Fruit fly (Drosophila melanogaster) whole organism, embryonic: ENCODE measurements around the gene gry.

Experiments used
- CG1024 ChIP-seq: fragments of 200-800 bp; sonication (Bioruptor generic); IDR thresholded peaks from 2 replicates; pipeline ENCODE4 v1.3.6; 2022; ENCODE audit warnings: missing biosample characterization, missing genetic modification characterization
- CG10267 ChIP-seq: fragments of 200-800 bp; sonication (Bioruptor generic); optimal IDR thresholded peaks from 2 replicates; lab custom pipeline; 2018; ENCODE audit warnings: missing biosample characterization, mild to moderate bottlenecking, missing genetic modification characterization, moderate library complexity
- CG1529 ChIP-seq: fragments of 200-800 bp; sonication (Bioruptor generic); optimal IDR thresholded peaks from 3 replicates; lab custom pipeline; 2018; ENCODE audit warnings: missing biosample characterization, missing genetic modification characterization
- CG1647 ChIP-seq: fragments of 200-800 bp; sonication (Bioruptor generic); optimal IDR thresholded peaks from 3 replicates; lab custom pipeline; 2016; ENCODE audit warnings: missing biosample characterization, missing genetic modification characterization
- CG31388 ChIP-seq: fragments of 200-800 bp; sonication (Bioruptor generic); optimal IDR thresholded peaks from 2 replicates; lab custom pipeline; 2016; ENCODE audit warnings: missing biosample characterization, missing genetic modification characterization
- CG6175 ChIP-seq: fragments of 200-800 bp; sonication (Bioruptor generic); IDR thresholded peaks from 3 replicates; pipeline ENCODE4 v1.3.6; 2022; ENCODE audit warnings: missing biosample characterization, missing genetic modification characterization
- Dref ChIP-seq: fragments of 200-800 bp; sonication (Bioruptor generic); IDR thresholded peaks from 2 replicates; pipeline ENCODE4 v1.3.6; 2022; ENCODE audit warnings: missing biosample characterization, missing genetic modification characterization
- Fer2 ChIP-seq: fragments of 200-800 bp; sonication (Bioruptor generic); optimal IDR thresholded peaks from 2 replicates; lab custom pipeline; 2018; ENCODE audit warnings: missing biosample characterization, mild to moderate bottlenecking, missing genetic modification characterization, moderate library complexity
- Stat92E ChIP-seq, 3 experiments: fragments of >200 bp in 2 of 3; fragments of 200-800 bp in 1 of 3; sonication (Bioruptor generic) in 1 of 3; optimal IDR thresholded peaks; 2 replicates each; lab custom pipeline; 2017 to 2019; ENCODE audit warnings: missing biosample characterization in 3 of 3, missing genetic modification characterization in 3 of 3, mild to moderate bottlenecking in 1 of 3, moderate library complexity in 1 of 3
- ara ChIP-seq: fragments of 200-800 bp; sonication (Bioruptor generic); IDR thresholded peaks from 2 replicates; pipeline ENCODE4 v1.3.6; 2022; ENCODE audit warnings: missing biosample characterization, missing genetic modification characterization

DNA sequence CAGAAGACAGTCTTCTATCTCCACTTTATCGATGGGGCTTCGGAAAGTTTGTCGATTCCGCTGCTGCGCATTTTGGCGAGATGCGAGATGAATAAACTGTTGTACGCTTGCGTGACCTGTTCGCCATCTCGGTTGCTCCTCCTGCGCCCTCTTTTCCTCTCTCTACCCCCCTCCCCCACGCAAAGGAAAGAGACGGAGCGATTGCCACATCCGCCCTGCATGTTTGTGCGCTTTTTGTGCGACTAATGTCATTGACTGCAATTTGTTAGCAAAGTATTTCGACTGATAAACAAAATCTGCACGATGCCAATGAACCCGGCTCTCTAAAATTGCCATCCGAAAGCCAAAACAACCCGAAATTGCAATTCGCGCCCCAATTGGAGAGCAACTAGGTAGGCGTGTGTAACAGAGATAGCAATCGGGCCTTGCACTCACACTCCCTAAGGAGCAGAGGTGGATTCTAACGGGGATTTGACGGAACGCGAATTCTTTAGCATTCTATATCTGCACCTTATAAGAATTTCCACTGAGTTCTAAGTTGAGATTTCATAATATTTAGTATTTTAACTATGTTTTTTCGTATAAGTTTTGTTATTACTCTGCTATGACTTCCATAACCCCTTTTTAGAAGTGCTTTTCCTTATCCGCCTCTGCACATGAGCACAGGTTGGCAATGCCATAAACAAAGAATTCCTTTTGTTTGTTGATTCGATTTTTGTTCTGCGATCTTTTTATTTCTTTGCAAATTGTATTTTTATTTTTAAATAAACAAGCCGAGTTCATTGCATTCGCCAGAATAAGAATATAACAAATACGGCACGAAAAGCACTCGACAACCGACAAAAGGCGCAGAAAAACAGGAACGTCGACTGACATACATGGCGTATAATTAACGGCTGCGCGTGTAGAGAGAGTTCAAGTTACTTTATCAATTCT is 48.5 kb downstream of the gry start, which contains the start of gene CG43389:
- TF ChIP-seq Dref (GFP tag; lab: Robert Waterston, UW) (no peak), CG31388 (GFP tag; lab: Kevin White, UChicago) (no peak), CG1024 (GFP tag; lab: Robert Waterston, UW) (no peak), CG10267 (tag; lab: Kevin White, UChicago) (no peak), CG1647 (GFP tag; lab: Kevin White, UChicago) (no peak), ara (GFP tag; lab: Robert Waterston, UW) (no peak), Fer2 (tag; lab: Kevin White, UChicago) (no peak), CG6175 (GFP tag; lab: Robert Waterston, UW) (no peak), CG1529 (GFP tag; lab: Kevin White, UChicago) (no peak), Stat92E (GFP tag; optimal IDR thresholded peaks at IDR 0.05; lab: Kevin White, UChicago) (no peak)
